Worm (Caenorhabditis elegans) whole organism, early embryonic: ENCODE measurements around the gene T19H12.12.

Experiments
- B0310.2 ChIP-seq: sonication (generic microtip); optimal IDR thresholded peaks from 2 replicates; lab custom pipeline; 2016; ENCODE audit warnings: mild to moderate bottlenecking, missing genetic modification characterization, missing compliant biosample characterization
- F13C5.2 ChIP-seq: sonication (generic microtip); optimal IDR thresholded peaks from 2 replicates; lab custom pipeline; 2017; ENCODE audit warnings: mild to moderate bottlenecking, missing genetic modification characterization, inconsistent platforms, missing compliant biosample characterization
- aly-1 ChIP-seq: sonication (generic microtip); optimal IDR thresholded peaks from 2 replicates; lab custom pipeline; 2016; ENCODE audit warnings: missing genetic modification characterization, missing compliant biosample characterization
- ama-1 ChIP-seq: fragments of 150-350 bp; optimal IDR thresholded peaks from 2 replicates; lab custom pipeline; 2014
- ceh-13 ChIP-seq: fragments of 200-800 bp; sonication (Bioruptor generic); optimal IDR thresholded peaks from 2 replicates; lab custom pipeline; 2018; ENCODE audit warnings: mild to moderate bottlenecking, missing genetic modification characterization, missing compliant biosample characterization
- ceh-36 ChIP-seq: sonication (generic microtip); optimal IDR thresholded peaks from 2 replicates; lab custom pipeline; 2016; ENCODE audit warnings: missing genetic modification characterization, inconsistent platforms, missing compliant biosample characterization
- ets-7 ChIP-seq: sonication (generic microtip); optimal IDR thresholded peaks from 2 replicates; lab custom pipeline; 2016; ENCODE audit warnings: missing genotype, missing genetic modification characterization, missing compliant biosample characterization
- flt-1 ChIP-seq: fragments of 200-800 bp; sonication (Bioruptor generic); IDR thresholded peaks from 2 replicates; pipeline ENCODE4 v1.3.6; 2022; ENCODE audit warnings: missing genetic modification characterization, missing compliant biosample characterization
- hmbx-1 ChIP-seq: sonication (generic microtip); optimal IDR thresholded peaks from 2 replicates; lab custom pipeline; 2016; ENCODE audit warnings: mild to moderate bottlenecking, missing genetic modification characterization, missing compliant biosample characterization
- hmg-4 ChIP-seq: fragments of 200-800 bp; sonication (Bioruptor generic); optimal IDR thresholded peaks from 2 replicates; lab custom pipeline; 2018; ENCODE audit warnings: mild to moderate bottlenecking, missing genetic modification characterization, missing compliant biosample characterization
- hnd-1 ChIP-seq: sonication (generic microtip); optimal IDR thresholded peaks from 2 replicates; lab custom pipeline; 2016; ENCODE audit warnings: missing genetic modification characterization, missing compliant biosample characterization
- pes-1 ChIP-seq: fragments of 200-800 bp; sonication (Bioruptor generic); IDR thresholded peaks from 2 replicates; pipeline ENCODE4 v1.3.6; 2022; ENCODE audit warnings: missing genetic modification reagents, missing genetic modification characterization, missing compliant biosample characterization
- scrt-1 ChIP-seq: fragments of 200-800 bp; sonication (Bioruptor generic); IDR thresholded peaks from 2 replicates; pipeline ENCODE4 v1.3.6; 2022; ENCODE audit warnings: missing genetic modification characterization, missing compliant biosample characterization
- sea-1 ChIP-seq: fragments of 200-800 bp; sonication (Bioruptor generic); conservative IDR thresholded peaks from 2 replicates; pipeline ENCODE4 v1.3.6; 2022; ENCODE audit warnings: missing genetic modification characterization, missing compliant biosample characterization
- tbx-11 ChIP-seq: fragments of 200-800 bp; sonication (Bioruptor generic); IDR thresholded peaks from 2 replicates; pipeline ENCODE4 v1.3.6; 2022; ENCODE audit warnings: missing genetic modification characterization, missing compliant biosample characterization
- tbx-37 ChIP-seq: fragments of 200-800 bp; sonication (Bioruptor generic); conservative IDR thresholded peaks from 2 replicates; pipeline ENCODE4 v1.3.6; 2022; ENCODE audit warnings: missing genetic modification reagents, missing genetic modification characterization, missing compliant biosample characterization
- tra-4 ChIP-seq: sonication (generic microtip); optimal IDR thresholded peaks from 2 replicates; lab custom pipeline; 2017; ENCODE audit warnings: missing genetic modification characterization, missing compliant biosample characterization

The T19H12.12 gene

DNA sequence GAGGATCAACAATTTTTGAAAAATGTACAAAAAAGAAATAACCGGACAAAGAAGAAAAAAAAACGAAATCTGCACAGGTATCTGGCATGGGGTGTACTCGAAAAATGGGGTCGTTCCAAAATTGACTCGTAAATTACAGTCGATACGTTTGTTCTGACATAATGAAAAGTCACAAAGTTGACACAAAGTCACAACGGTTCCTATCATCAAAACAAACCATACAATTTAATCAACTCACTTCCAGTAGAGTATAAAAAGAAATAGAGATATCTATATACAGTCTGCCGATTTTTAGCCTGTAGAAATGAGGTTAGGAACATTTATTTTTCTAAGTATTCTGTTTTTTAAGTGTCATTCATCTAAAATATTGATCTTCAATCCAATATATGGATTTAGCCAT lies at the start of gene T19H12.12:
Gene T19H12.12 (plus strand): TSS at position 301 of the 400 bp plus-strand sequence.
- no peak for TF ChIP-seq flt-1 (GFP tag; lab: Robert Waterston, UW)
- TF ChIP-seq ets-7 (tag; lab: Kevin White, UChicago): no peak
- TF ChIP-seq B0310.2: no peak
- TF ChIP-seq sea-1: no peak
- TF ChIP-seq hmg-4 (GFP tag; lab: Kevin White, UChicago): no peak
- TF ChIP-seq scrt-1: no peak
- no peak for TF ChIP-seq aly-1 (tag; lab: Kevin White, UChicago)
- TF ChIP-seq hnd-1: no peak
- TF ChIP-seq hmbx-1 (tag; lab: Kevin White, UChicago): no peak
- no peak for TF ChIP-seq tra-4 (tag; lab: Kevin White, UChicago)
- TF ChIP-seq ama-1 (lab: Kevin White, UChicago): no peak
- TF ChIP-seq tbx-11 (GFP tag; lab: Robert Waterston, UW): no peak

DNA sequence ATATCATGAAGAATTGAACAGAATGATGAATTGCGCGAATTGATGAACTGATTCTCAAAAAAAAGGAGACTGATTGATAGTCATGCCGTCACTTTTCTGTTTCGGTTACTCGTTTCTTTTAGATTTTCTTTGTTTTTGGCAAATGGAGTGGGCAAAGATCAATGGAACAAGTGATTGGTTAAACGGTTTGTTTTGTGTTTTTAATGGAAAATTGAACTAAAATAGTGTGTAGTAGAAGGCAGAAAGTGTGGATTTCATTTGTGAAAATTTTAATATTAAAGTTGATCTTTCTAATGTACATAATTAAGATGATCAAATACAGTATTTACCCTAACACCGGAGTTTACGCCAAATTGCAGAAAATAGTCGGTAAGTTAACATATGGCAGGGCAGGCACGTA lies 44.7 kb upstream of the T19H12.12 start, which contains the start of gene nas-9:
Gene nas-9 (minus strand): TSS at position 101 of the 400 bp plus-strand sequence.
- TF ChIP-seq hmg-4 (GFP tag; lab: Kevin White, UChicago): no peak
- TF ChIP-seq tra-4 (tag; lab: Kevin White, UChicago): no peak
- TF ChIP-seq scrt-1: no peak
- TF ChIP-seq aly-1 (tag; lab: Kevin White, UChicago): no peak
- no peak for TF ChIP-seq ama-1 (lab: Kevin White, UChicago)
- TF ChIP-seq hmbx-1 (tag; lab: Kevin White, UChicago): no peak
- no peak for TF ChIP-seq hnd-1

- TF ChIP-seq tbx-37 (GFP tag; lab: Robert Waterston, UW): no peak
- TF ChIP-seq ceh-36 (tag; lab: Kevin White, UChicago): no peak
- TF ChIP-seq aly-1 (tag; lab: Kevin White, UChicago): no peak
- TF ChIP-seq tra-4 (tag; lab: Kevin White, UChicago): no peak
- no peak for TF ChIP-seq hmbx-1 (tag; lab: Kevin White, UChicago)
- TF ChIP-seq sea-1: no peak
- TF ChIP-seq flt-1 (GFP tag; lab: Robert Waterston, UW): no peak
- no peak for TF ChIP-seq B0310.2
- no peak for TF ChIP-seq ceh-13 (GFP tag; lab: Kevin White, UChicago)
- no peak for TF ChIP-seq hmg-4 (GFP tag; lab: Kevin White, UChicago)
- TF ChIP-seq F13C5.2 (tag; lab: Kevin White, UChicago): no peak
- no peak for TF ChIP-seq ama-1 (lab: Kevin White, UChicago)
- no peak for TF ChIP-seq ets-7 (tag; lab: Kevin White, UChicago)
- TF ChIP-seq tbx-11 (GFP tag; lab: Robert Waterston, UW): no peak
- TF ChIP-seq hnd-1: no peak
- TF ChIP-seq pes-1 (GFP tag; lab: Robert Waterston, UW): no peak
- TF ChIP-seq scrt-1: no peak
These were observed 43.4 kb upstream of the T19H12.12 start, which contains the start of gene cwp-1 for ce11 chrV:4841179-4841578. Gene cwp-1 (minus strand): TSS chrV:4841279.

- TF ChIP-seq hnd-1 (no peak), ceh-36 (tag; lab: Kevin White, UChicago) (no peak), sea-1 (no peak), B0310.2 (no peak)
These were observed 42.0 kb upstream of the T19H12.12 start, which contains the start of the genes cwp-2 and cwp-3 for ce11 chrV:4842544-4842943. Gene cwp-2 (minus strand): TSS chrV:4842644. Gene cwp-3 (plus strand): TSS chrV:4842836.

DNA sequence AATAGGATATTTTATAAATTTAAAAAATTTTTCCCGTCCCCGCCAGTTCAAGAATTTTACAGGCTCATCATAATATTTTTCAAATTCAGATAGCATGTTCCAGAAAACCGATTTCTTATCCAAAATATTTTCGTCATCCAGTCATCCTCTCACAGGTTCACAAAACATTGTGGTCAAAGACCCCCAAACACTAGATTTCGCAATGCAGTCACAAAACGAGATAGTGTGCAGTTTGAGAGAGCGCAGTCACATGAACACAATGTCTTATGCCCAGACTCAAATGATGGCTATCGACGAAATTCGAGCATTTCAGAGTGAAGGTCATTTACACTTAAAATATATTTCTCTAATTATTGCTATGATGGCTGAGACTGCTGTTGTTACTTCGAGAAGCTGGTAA lies 40.0 kb upstream of the T19H12.12 start, which contains the start of gene abhd-5.2:
Gene abhd-5.2 (plus strand): TSS at position 95 of the 400 bp plus-strand sequence.
- TF ChIP-seq sea-1 (no peak), hmbx-1 (tag; lab: Kevin White, UChicago) (no peak), ets-7 (tag; lab: Kevin White, UChicago) (no peak), tbx-37 (GFP tag; lab: Robert Waterston, UW) (no peak), B0310.2 (no peak), ama-1 (lab: Kevin White, UChicago) (no peak), hnd-1 (no peak), hmg-4 (GFP tag; lab: Kevin White, UChicago) (no peak), aly-1 (tag; lab: Kevin White, UChicago) (no peak), scrt-1 (no peak), tbx-11 (GFP tag; lab: Robert Waterston, UW) (no peak), F13C5.2 (tag; lab: Kevin White, UChicago) (no peak)

- TF ChIP-seq ceh-13 (GFP tag; lab: Kevin White, UChicago) (no peak), hnd-1 (no peak), aly-1 (tag; lab: Kevin White, UChicago) (no peak), ama-1 (lab: Kevin White, UChicago) (no peak), ets-7 (tag; lab: Kevin White, UChicago) (no peak), tbx-37 (GFP tag; lab: Robert Waterston, UW) (no peak), tra-4 (tag; lab: Kevin White, UChicago) (no peak), hmbx-1 (tag; lab: Kevin White, UChicago) (no peak), B0310.2 (no peak), sea-1 (no peak), ceh-36 (tag; lab: Kevin White, UChicago) (no peak), F13C5.2 (tag; lab: Kevin White, UChicago) (no peak), pes-1 (GFP tag; lab: Robert Waterston, UW) (no peak), hmg-4 (GFP tag; lab: Kevin White, UChicago) (no peak), flt-1 (GFP tag; lab: Robert Waterston, UW) (no peak), tbx-11 (GFP tag; lab: Robert Waterston, UW) (no peak), scrt-1 (no peak)
These were observed 38.1 kb upstream of the T19H12.12 start for ce11 chrV:4846507-4846906.

ce11 chrV:4847424-4847823 lies 37.2 kb upstream of the T19H12.12 start, which contains the start of gene abhd-5.1:
Gene abhd-5.1 (plus strand): TSS chrV:4847653.
- no peak for TF ChIP-seq B0310.2
- no peak for TF ChIP-seq pes-1 (GFP tag; lab: Robert Waterston, UW)
- TF ChIP-seq aly-1 (tag; lab: Kevin White, UChicago): no peak
- TF ChIP-seq ama-1 (lab: Kevin White, UChicago): no peak
- no peak for TF ChIP-seq F13C5.2 (tag; lab: Kevin White, UChicago)
- TF ChIP-seq ceh-36 (tag; lab: Kevin White, UChicago): no peak
- TF ChIP-seq hmbx-1 (tag; lab: Kevin White, UChicago): no peak
- TF ChIP-seq ets-7 (tag; lab: Kevin White, UChicago): no peak
- no peak for TF ChIP-seq tbx-37 (GFP tag; lab: Robert Waterston, UW)
- TF ChIP-seq ceh-13 (GFP tag; lab: Kevin White, UChicago): no peak
- TF ChIP-seq flt-1 (GFP tag; lab: Robert Waterston, UW): no peak
- TF ChIP-seq scrt-1: no peak
